Worm (Caenorhabditis elegans) whole organism, young adult: ENCODE results near the gene C30F2.4.

Experiments
- T07F8.4 ChIP-seq: sonication (generic microtip); optimal IDR thresholded peaks from 2 replicates; lab custom pipeline; 2016; ENCODE audit warnings: mild to moderate bottlenecking, missing genetic modification characterization, moderate library complexity, missing compliant biosample characterization
- Y79H2A.3 ChIP-seq: fragments of 200-800 bp; sonication (Bioruptor generic); conservative IDR thresholded peaks from 2 replicates; pipeline ENCODE4 v1.3.6; 2022; ENCODE audit warnings: missing genetic modification reagents, missing genetic modification characterization, missing compliant biosample characterization
- atf-7 ChIP-seq: sonication (generic microtip); optimal IDR thresholded peaks from 2 replicates; lab custom pipeline; 2017; ENCODE audit warnings: mild to moderate bottlenecking, missing genetic modification characterization, missing compliant biosample characterization
- ceh-27 ChIP-seq: fragments of 200-800 bp; sonication (Bioruptor generic); optimal IDR thresholded peaks from 2 replicates; lab custom pipeline; 2018; ENCODE audit warnings: mild to moderate bottlenecking, missing genetic modification characterization, moderate library complexity, missing compliant biosample characterization
- egrh-3 ChIP-seq: fragments of 200-800 bp; sonication (Bioruptor generic); IDR thresholded peaks from 2 replicates; pipeline ENCODE4 v1.3.6; 2022; ENCODE audit warnings: missing genetic modification reagents, missing genetic modification characterization, missing compliant biosample characterization
- hmg-20 ChIP-seq: fragments of 200-800 bp; sonication (Bioruptor generic); IDR thresholded peaks from 2 replicates; pipeline ENCODE4 v1.3.6; 2022; ENCODE audit warnings: missing genetic modification reagents, missing genetic modification characterization, missing compliant biosample characterization
- let-526 ChIP-seq: fragments of 200-800 bp; sonication (Bioruptor generic); IDR thresholded peaks from 2 replicates; pipeline ENCODE4 v1.3.6; 2022; ENCODE audit warnings: missing genetic modification reagents, missing genetic modification characterization, missing compliant biosample characterization
- nhr-179 ChIP-seq: sonication (generic microtip); optimal IDR thresholded peaks from 2 replicates; lab custom pipeline; 2016; ENCODE audit warnings: mild to moderate bottlenecking, missing genetic modification characterization, missing compliant biosample characterization
- snpc-4 ChIP-seq, 5 experiments: fragments of 150-350 bp in 1 of 5; sonication (generic microtip) in 4 of 5; optimal IDR thresholded peaks; 2 replicates each; lab custom pipeline; 2014 to 2018; ENCODE audit warnings: missing genetic modification characterization in 5 of 5, missing biosample characterization in 3 of 5, antibody characterized with exemption in 2 of 5, mild to moderate bottlenecking in 2 of 5, missing compliant biosample characterization in 2 of 5, missing genotype in 2 of 5, moderate library complexity in 2 of 5, missing genetic modification reagents in 1 of 5
- unc-130 ChIP-seq: sonication (generic microtip); optimal IDR thresholded peaks from 2 replicates; lab custom pipeline; 2016; ENCODE audit warnings: missing genetic modification reagents, missing genetic modification characterization, missing compliant biosample characterization
- unc-62 ChIP-seq: fragments of 150-350 bp; optimal IDR thresholded peaks from 2 replicates; lab custom pipeline; 2014; ENCODE audit warnings: missing biosample characterization, missing genetic modification reagents, missing genetic modification characterization
- ztf-22 ChIP-seq: fragments of 200-800 bp; sonication (Bioruptor generic); optimal IDR thresholded peaks from 2 replicates; lab custom pipeline; 2018; ENCODE audit warnings: mild to moderate bottlenecking, missing genetic modification characterization, moderate library complexity, missing compliant biosample characterization

- no peak for TF ChIP-seq hmg-20 (GFP tag; lab: Robert Waterston, UW)
- no peak for TF ChIP-seq ztf-22
- TF ChIP-seq ceh-27 (GFP tag; lab: Kevin White, UChicago) = no peak
- TF ChIP-seq unc-130 = no peak
- no peak for TF ChIP-seq unc-62 (GFP tag; lab: Kevin White, UChicago)
- TF ChIP-seq atf-7 (tag; lab: Kevin White, UChicago) = no peak
- no peak for TF ChIP-seq snpc-4 (GFP tag; optimal IDR thresholded peaks at IDR 0.05; lab: Kevin White, UChicago)
- TF ChIP-seq snpc-4 (tag; optimal IDR thresholded peaks at IDR 0.05; lab: Kevin White, UChicago) = no peak
- TF ChIP-seq Y79H2A.3 (GFP tag; lab: Robert Waterston, UW) = no peak
- no peak for TF ChIP-seq nhr-179 (tag; lab: Kevin White, UChicago)
- no peak for TF ChIP-seq egrh-3
- TF ChIP-seq let-526 (GFP tag; lab: Robert Waterston, UW) = no peak
- no peak for TF ChIP-seq T07F8.4 (tag; lab: Kevin White, UChicago)
These were observed 34.6 kb downstream of the C30F2.4 start for ce11 chrX:16041808-16042207.
